In the genomic region with DNA sequence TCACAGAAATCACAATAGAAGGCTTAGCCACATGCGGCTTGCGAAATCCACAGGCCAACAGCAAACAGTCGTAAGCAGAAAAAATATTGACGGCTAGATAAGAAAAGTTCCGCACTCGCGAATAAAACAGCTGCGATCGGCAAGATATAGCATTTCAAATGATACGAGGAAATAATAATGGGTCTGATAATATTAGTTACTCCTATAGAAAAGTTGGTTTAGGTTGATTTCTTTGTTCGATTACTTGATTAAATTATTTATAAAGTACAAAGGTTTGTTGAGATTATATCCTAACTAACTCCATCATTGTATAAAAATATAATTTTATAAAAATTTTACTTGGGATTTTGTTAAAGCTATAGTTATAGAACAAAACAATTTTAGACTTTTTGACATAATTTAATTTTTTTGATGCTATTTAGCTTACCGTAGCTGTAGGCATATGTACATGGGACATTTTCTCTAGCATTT, we compare ENCODE assay signal across 5 fruit fly cellular contexts.
TF ChIP-seq lines count a peak whose summit lies in the region.

No protein-coding gene starts in this region.

- no peak for TF ChIP-seq CTCF in whole organism, embryonic (GFP tag; optimal IDR thresholded peaks at IDR 0.05; lab: Kevin White, UChicago)

TF ChIP-seq in whole organism, adult, 20 proteins besides CTCF, POLR2A, EP300 and RAD21 (continues in another document):
- TF ChIP-seq tj (GFP tag; optimal IDR thresholded peaks at IDR 0.05; lab: Kevin White, UChicago) (peak; percentile 64), CG1620 (GFP tag; optimal IDR thresholded peaks at IDR 0.05; lab: Kevin White, UChicago) (no peak), cnc (optimal IDR thresholded peaks at IDR 0.05; lab: Kevin White, UChicago) (no peak), CG5204 (GFP tag; optimal IDR thresholded peaks at IDR 0.05; lab: Kevin White, UChicago) (no peak), kay (GFP tag; lab: Kevin White, UChicago; ENCODE audit: borderline replicate concordance) (no peak), Clk (GFP tag; optimal IDR thresholded peaks at IDR 0.05; lab: Kevin White, UChicago) (no peak), CG33017 (tag; optimal IDR thresholded peaks at IDR 0.05; lab: Kevin White, UChicago) (peak; percentile 64), cic (GFP tag; optimal IDR thresholded peaks at IDR 0.05; lab: Kevin White, UChicago) (peak; percentile 11), pad (GFP tag; optimal IDR thresholded peaks at IDR 0.05; lab: Kevin White, UChicago) (peak; percentile 16), Mnt (GFP tag; optimal IDR thresholded peaks at IDR 0.05; lab: Kevin White, UChicago) (no peak), CG11617 (GFP tag; optimal IDR thresholded peaks at IDR 0.05; lab: Kevin White, UChicago) (peak; percentile 55), CG7101 (tag; optimal IDR thresholded peaks at IDR 0.05; lab: Kevin White, UChicago) (peak; percentile 45), ovo (GFP tag; optimal IDR thresholded peaks at IDR 0.05; lab: Kevin White, UChicago) (no peak), bab1 (GFP tag; optimal IDR thresholded peaks at IDR 0.05; lab: Kevin White, UChicago) (peak; percentile 9), toe (GFP tag; optimal IDR thresholded peaks at IDR 0.05; lab: Kevin White, UChicago) (no peak), Hr96 (GFP tag; optimal IDR thresholded peaks at IDR 0.05; lab: Kevin White, UChicago) (no peak), CG12768 (GFP tag; optimal IDR thresholded peaks at IDR 0.05; lab: Kevin White, UChicago) (peak; percentile 12)

TF ChIP-seq in whole organism, embryonic, 481 proteins besides CTCF, POLR2A, EP300 and RAD21 (continues in another document):
- TF ChIP-seq Bteb2 (GFP tag; optimal IDR thresholded peaks at IDR 0.05; lab: Kevin White, UChicago): no peak
- TF ChIP-seq CG3726 (GFP tag; IDR thresholded peaks at IDR 0.05; lab: Robert Waterston, UW): no peak
- no peak for TF ChIP-seq sob (GFP tag; IDR thresholded peaks at IDR 0.05; lab: Robert Waterston, UW)
- peak; percentile 16 for TF ChIP-seq cwo (GFP tag; optimal IDR thresholded peaks at IDR 0.05; lab: Kevin White, UChicago)
- TF ChIP-seq CG2678 (tag; optimal IDR thresholded peaks at IDR 0.05; lab: Kevin White, UChicago): peak; percentile 70
- peak; percentile 40 for TF ChIP-seq az2 (GFP tag; optimal IDR thresholded peaks at IDR 0.05; lab: Kevin White, UChicago)
- no peak for TF ChIP-seq CrebB (tag; optimal IDR thresholded peaks at IDR 0.05; lab: Kevin White, UChicago)
- no peak for TF ChIP-seq ewg (GFP tag; optimal IDR thresholded peaks at IDR 0.05; lab: Kevin White, UChicago)
- no peak for TF ChIP-seq CG17186 (GFP tag; optimal IDR thresholded peaks at IDR 0.05; lab: Kevin White, UChicago)
- TF ChIP-seq CG18619 (GFP tag; optimal IDR thresholded peaks at IDR 0.05; lab: Kevin White, UChicago): no peak
- no peak for TF ChIP-seq Hr3 (GFP tag; optimal IDR thresholded peaks at IDR 0.05; lab: Kevin White, UChicago)
- no peak for TF ChIP-seq CG31224 (GFP tag; IDR thresholded peaks at IDR 0.05; lab: Robert Waterston, UW)
- TF ChIP-seq her (GFP tag; optimal IDR thresholded peaks at IDR 0.05; lab: Kevin White, UChicago): no peak
- TF ChIP-seq CG5180 (GFP tag; optimal IDR thresholded peaks at IDR 0.05; lab: Kevin White, UChicago): no peak
- no peak for TF ChIP-seq CG6689 (GFP tag; IDR thresholded peaks at IDR 0.05; lab: Robert Waterston, UW)
- no peak for TF ChIP-seq CG2875 (GFP tag; optimal IDR thresholded peaks at IDR 0.05; lab: Kevin White, UChicago)
- peak; percentile 42 for TF ChIP-seq Sox102F (GFP tag; optimal IDR thresholded peaks at IDR 0.05; lab: Kevin White, UChicago)

TF ChIP-seq in whole organism, prepupa, 60 proteins besides CTCF, POLR2A, EP300 and RAD21 (continues in another document):
- TF ChIP-seq Met (GFP tag; optimal IDR thresholded peaks at IDR 0.05; lab: Kevin White, UChicago) (peak; percentile 22), net (GFP tag; optimal IDR thresholded peaks at IDR 0.05; lab: Kevin White, UChicago) (peak; percentile 59), salr (GFP tag; optimal IDR thresholded peaks at IDR 0.05; lab: Kevin White, UChicago) (peak in 1 of 2 experiments; percentile 61), CG10631 (GFP tag; optimal IDR thresholded peaks at IDR 0.05; lab: Kevin White, UChicago) (peak; percentile 30), eg (GFP tag; IDR thresholded peaks at IDR 0.05; lab: Robert Waterston, UW) (no peak; the same call in 2 of the 3 replicates), CG6792 (GFP tag; optimal IDR thresholded peaks at IDR 0.05; lab: Kevin White, UChicago) (peak; percentile 23), topi (GFP tag; optimal IDR thresholded peaks at IDR 0.05; lab: Kevin White, UChicago) (no peak), Lpt (GFP tag; optimal IDR thresholded peaks at IDR 0.05; lab: Kevin White, UChicago) (peak; percentile 20), CG10669 (GFP tag; optimal IDR thresholded peaks at IDR 0.05; lab: Kevin White, UChicago) (peak; percentile 10), fd59A (GFP tag; optimal IDR thresholded peaks at IDR 0.05; lab: Kevin White, UChicago) (no peak), CG32006 (GFP tag; optimal IDR thresholded peaks at IDR 0.05; lab: Kevin White, UChicago) (peak; percentile 60), Sox102F (GFP tag; optimal IDR thresholded peaks at IDR 0.05; lab: Kevin White, UChicago) (no peak), Eip78C (GFP tag; lab: Kevin White, UChicago) (peak; percentile 91), CG34406 (GFP tag; optimal IDR thresholded peaks at IDR 0.05; lab: Kevin White, UChicago) (peak; percentile 56), CG8119 (GFP tag; IDR thresholded peaks at IDR 0.05; lab: Robert Waterston, UW) (peak; percentile 78), CG31627 (GFP tag; optimal IDR thresholded peaks at IDR 0.05; lab: Kevin White, UChicago) (no peak), Smox (GFP tag; optimal IDR thresholded peaks at IDR 0.05; lab: Kevin White, UChicago) (peak; percentile 43), CG8632 (GFP tag; optimal IDR thresholded peaks at IDR 0.05; lab: Kevin White, UChicago) (peak; percentile 60), OdsH (GFP tag; optimal IDR thresholded peaks at IDR 0.05; lab: Kevin White, UChicago) (peak; percentile 49)

TF ChIP-seq in whole organism, pupa, 21 proteins besides CTCF, POLR2A, EP300 and RAD21:
- TF ChIP-seq CG15710 (tag; optimal IDR thresholded peaks at IDR 0.05; lab: Kevin White, UChicago) (peak; percentile 47), CG13204 (GFP tag; optimal IDR thresholded peaks at IDR 0.05; lab: Kevin White, UChicago) (no peak), fd96Ca (GFP tag; IDR thresholded peaks at IDR 0.05; lab: Robert Waterston, UW) (no peak), CG10348 (GFP tag; IDR thresholded peaks at IDR 0.05; lab: Robert Waterston, UW) (no peak), gl (tag; optimal IDR thresholded peaks at IDR 0.05; lab: Kevin White, UChicago) (no peak), CG8159 (tag; optimal IDR thresholded peaks at IDR 0.05; lab: Kevin White, UChicago) (peak; percentile 49), CG8301 (tag; optimal IDR thresholded peaks at IDR 0.05; lab: Kevin White, UChicago) (peak; percentile 54), CG32121 (GFP tag; IDR thresholded peaks at IDR 0.05; lab: Robert Waterston, UW) (0 out of 2 replicates have a peak, but pooled peaks have one; percentile 19), Snoo (tag; optimal IDR thresholded peaks at IDR 0.05; lab: Kevin White, UChicago) (peak; percentile 7), CG12605 (GFP tag; IDR thresholded peaks at IDR 0.05; lab: Robert Waterston, UW) (no peak), Ets98B (GFP tag; IDR thresholded peaks at IDR 0.05; lab: Robert Waterston, UW) (no peak), Pif1A (GFP tag; optimal IDR thresholded peaks at IDR 0.05; lab: Kevin White, UChicago) (peak; percentile 26), Pif1B (GFP tag; optimal IDR thresholded peaks at IDR 0.05; lab: Kevin White, UChicago) (no peak), EcR (GFP tag; optimal IDR thresholded peaks at IDR 0.05; lab: Kevin White, UChicago) (no peak), D1 (tag; optimal IDR thresholded peaks at IDR 0.05; lab: Kevin White, UChicago) (no peak), rn (GFP tag; IDR thresholded peaks at IDR 0.05; lab: Robert Waterston, UW) (no peak), CG4496 (GFP tag; IDR thresholded peaks at IDR 0.05; lab: Robert Waterston, UW) (no peak), CG14655 (GFP tag; optimal IDR thresholded peaks at IDR 0.05; lab: Kevin White, UChicago) (peak; percentile 59), CG9948 (tag; optimal IDR thresholded peaks at IDR 0.05; lab: Kevin White, UChicago) (peak; percentile 27), CG34367 (tag; optimal IDR thresholded peaks at IDR 0.05; lab: Kevin White, UChicago) (no peak), CG17806 (tag; optimal IDR thresholded peaks at IDR 0.05; lab: Kevin White, UChicago) (peak; percentile 5)

TF ChIP-seq in whole organism, wandering third instar larva, 38 proteins besides CTCF, POLR2A, EP300 and RAD21 (continues in another document):
- TF ChIP-seq sage (GFP tag; optimal IDR thresholded peaks at IDR 0.05; lab: Kevin White, UChicago): no peak
- no peak for TF ChIP-seq Jra (GFP tag; optimal IDR thresholded peaks at IDR 0.05; lab: Kevin White, UChicago)
- peak; percentile 36 for TF ChIP-seq psq (GFP tag; optimal IDR thresholded peaks at IDR 0.05; lab: Kevin White, UChicago)
- no peak for TF ChIP-seq Hr78 (GFP tag; optimal IDR thresholded peaks at IDR 0.05; lab: Kevin White, UChicago)
- no peak for TF ChIP-seq N (GFP tag; optimal IDR thresholded peaks at IDR 0.05; lab: Kevin White, UChicago)
- TF ChIP-seq fru (GFP tag; optimal IDR thresholded peaks at IDR 0.05; lab: Kevin White, UChicago): peak; percentile 5
- TF ChIP-seq br (GFP tag; optimal IDR thresholded peaks at IDR 0.05; lab: Kevin White, UChicago): no peak
- TF ChIP-seq Dif (GFP tag; optimal IDR thresholded peaks at IDR 0.05; lab: Kevin White, UChicago; ENCODE audit: partially characterized antibody): no peak
- TF ChIP-seq CG32264 (GFP tag; optimal IDR thresholded peaks at IDR 0.05; lab: Kevin White, UChicago): no peak
- TF ChIP-seq pan (optimal IDR thresholded peaks at IDR 0.05; lab: Kevin White, UChicago): no peak
- TF ChIP-seq dmrt93B (GFP tag; optimal IDR thresholded peaks at IDR 0.05; lab: Kevin White, UChicago): peak; percentile 26
- TF ChIP-seq h (GFP tag; optimal IDR thresholded peaks at IDR 0.05; lab: Kevin White, UChicago): peak; percentile 43
- peak; percentile 31 for TF ChIP-seq rgr (GFP tag; optimal IDR thresholded peaks at IDR 0.05; lab: Kevin White, UChicago)
- no peak for TF ChIP-seq Abd-B (GFP tag; optimal IDR thresholded peaks at IDR 0.05; lab: Kevin White, UChicago)
- TF ChIP-seq Dfd (GFP tag; optimal IDR thresholded peaks at IDR 0.05; lab: Kevin White, UChicago): no peak
- TF ChIP-seq sv (GFP tag; optimal IDR thresholded peaks at IDR 0.05; lab: Kevin White, UChicago): no peak
- TF ChIP-seq woc (GFP tag; optimal IDR thresholded peaks at IDR 0.05; lab: Kevin White, UChicago): no peak
- no peak for TF ChIP-seq Rel (GFP tag; optimal IDR thresholded peaks at IDR 0.05; lab: Kevin White, UChicago)
- peak; percentile 6 for TF ChIP-seq Rel (tag; optimal IDR thresholded peaks at IDR 0.05; lab: Kevin White, UChicago)
- no peak for TF ChIP-seq Hr83 (GFP tag; optimal IDR thresholded peaks at IDR 0.05; lab: Kevin White, UChicago; ENCODE audit: poor library complexity, severe bottlenecking)
- no peak for TF ChIP-seq lola (GFP tag; optimal IDR thresholded peaks at IDR 0.05; lab: Kevin White, UChicago)
- TF ChIP-seq CrebA (GFP tag; optimal IDR thresholded peaks at IDR 0.05; lab: Kevin White, UChicago; ENCODE audit: borderline replicate concordance): no peak
- TF ChIP-seq Myc (optimal IDR thresholded peaks at IDR 0.05; lab: Kevin White, UChicago): no peak
